Worm (Caenorhabditis elegans): ENCODE data around the gene pvf-1.

DNA sequence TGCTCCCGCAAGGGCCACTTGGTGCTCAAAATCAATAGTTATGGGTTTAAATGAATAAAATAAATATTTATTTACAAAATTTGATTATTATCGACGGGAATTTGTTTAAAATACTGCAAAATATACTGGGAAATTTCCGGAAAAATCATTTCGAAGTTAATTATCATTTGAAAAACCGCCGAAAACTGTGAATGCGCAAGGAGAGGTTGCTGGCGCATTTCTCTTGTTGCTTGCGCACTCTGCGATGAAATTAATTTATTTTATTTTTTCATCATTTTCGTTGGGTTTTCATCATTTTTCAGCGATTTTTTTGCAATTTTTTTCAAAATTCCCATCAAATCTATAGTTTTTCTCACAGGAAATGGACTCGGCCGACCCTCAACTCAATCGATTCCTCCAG lies 35.4 kb upstream of the pvf-1 start, which contains the start of gene ddp-1:
- TF ChIP-seq nhr-12 (tag; optimal IDR thresholded peaks at IDR 0.05) (peak; percentile 51), egl-13 (tag; optimal IDR thresholded peaks at IDR 0.05) (peak; percentile 93), snpc-4 (tag; optimal IDR thresholded peaks at IDR 0.05) (peak; percentile 77), fkh-8 (tag; optimal IDR thresholded peaks at IDR 0.05) (peak; percentile 94)
